Fruit fly (Drosophila melanogaster): ENCODE data around the gene CG44227.

- no peak for TF ChIP-seq insv (optimal IDR thresholded peaks at IDR 0.05)
- TF ChIP-seq psq (optimal IDR thresholded peaks at IDR 0.05) = no peak
- no peak for TF ChIP-seq h (optimal IDR thresholded peaks at IDR 0.05)
- TF ChIP-seq Sin3A (optimal IDR thresholded peaks at IDR 0.05) = no peak
Observed at dm6 chr3R:8722962-8723548, 38.1 kb upstream of the CG44227 start, which contains the start of gene nom.

All from Kc167 (cell line).